Worm (Caenorhabditis elegans): Measurements from ENCODE around the gene gcsh-1.

gcsh-1 gene

DNA sequence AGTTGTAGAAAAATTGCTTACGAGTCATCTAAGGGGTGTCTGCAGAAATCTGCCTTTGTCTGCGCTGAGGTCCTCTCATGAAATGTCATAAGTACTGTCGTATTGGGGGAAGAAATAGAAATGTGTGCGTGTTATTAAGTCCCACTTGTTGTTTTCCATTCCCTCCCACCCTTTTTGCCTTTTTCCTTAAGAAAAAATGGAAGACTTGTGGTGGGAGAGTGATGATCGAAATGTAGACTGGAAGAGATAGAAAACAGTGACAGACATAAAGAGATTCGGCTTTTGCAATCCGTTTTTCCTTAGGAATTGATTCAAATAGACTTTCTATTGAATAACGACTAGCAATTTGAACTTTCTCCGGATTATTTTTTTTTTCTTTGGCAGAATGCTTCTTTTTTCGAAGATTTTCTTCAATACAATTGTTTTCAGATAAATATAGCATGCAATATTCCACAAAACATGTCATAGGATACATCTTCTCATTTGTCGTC lies 34.9 kb upstream of the gcsh-1 start, which contains the start of gene ram-5:
Gene ram-5, plus strand, starts transcription at position 441 of the 491 bp plus-strand sequence.
- TF ChIP-seq nhr-2 (tag; optimal IDR thresholded peaks at IDR 0.05) = no peak
- TF ChIP-seq mab-5 (tag; optimal IDR thresholded peaks at IDR 0.05) = no peak
- TF ChIP-seq lin-32 (GFP tag; optimal IDR thresholded peaks at IDR 0.05) = no peak
- no peak for TF ChIP-seq ztf-11 (tag; optimal IDR thresholded peaks at IDR 0.05)
- no peak for TF ChIP-seq flh-1 (GFP tag; optimal IDR thresholded peaks at IDR 0.05)
- TF ChIP-seq bed-3 (GFP tag; optimal IDR thresholded peaks at IDR 0.05) = no peak
- no peak for TF ChIP-seq nhr-12 (tag; optimal IDR thresholded peaks at IDR 0.05)
- TF ChIP-seq cnd-1 (tag; optimal IDR thresholded peaks at IDR 0.05) = no peak
- TF ChIP-seq sptf-1 (tag; optimal IDR thresholded peaks at IDR 0.05) = no peak
- TF ChIP-seq zip-8 (tag; optimal IDR thresholded peaks at IDR 0.05) = no peak
- no peak for TF ChIP-seq ceh-83 (GFP tag; optimal IDR thresholded peaks at IDR 0.05)
- TF ChIP-seq ces-1 (GFP tag; optimal IDR thresholded peaks at IDR 0.05) = no peak
- no peak for TF ChIP-seq unc-120 (tag; optimal IDR thresholded peaks at IDR 0.05; ENCODE audit: poor library complexity, severe bottlenecking)
- TF ChIP-seq elt-3 (tag; optimal IDR thresholded peaks at IDR 0.05) = no peak
- no peak for TF ChIP-seq pha-4 (tag; optimal IDR thresholded peaks at IDR 0.05)
- TF ChIP-seq tbx-8 (GFP tag; optimal IDR thresholded peaks at IDR 0.05) = no peak
- no peak for TF ChIP-seq ham-2 (GFP tag; optimal IDR thresholded peaks at IDR 0.05)

DNA sequence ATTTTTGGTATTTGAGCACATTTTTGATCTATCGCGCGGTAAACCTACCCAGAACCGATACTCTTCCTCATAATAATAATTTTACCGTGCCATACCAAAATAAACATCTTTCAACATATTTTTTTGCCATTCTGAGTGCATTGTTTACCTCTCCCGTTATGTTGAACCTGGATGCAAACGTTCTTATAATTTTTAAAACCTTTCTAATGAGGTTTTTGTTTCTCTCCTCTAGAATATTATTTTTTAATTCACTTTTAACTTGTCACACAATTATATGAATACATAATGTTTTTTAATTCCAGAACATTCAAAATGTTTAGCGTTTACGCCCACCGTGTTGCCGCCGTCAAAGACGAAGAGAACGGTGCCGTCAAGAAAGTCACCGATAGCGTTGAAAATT lies 30.7 kb upstream of the gcsh-1 start, which contains the start of gene enri-2:
Gene enri-2, plus strand, starts transcription at position 301 of the 400 bp plus-strand sequence.
- TF ChIP-seq M03D4.4 (tag; optimal IDR thresholded peaks at IDR 0.05) (no peak), pha-4 (tag; optimal IDR thresholded peaks at IDR 0.05) (no peak), ceh-39 (tag; optimal IDR thresholded peaks at IDR 0.05) (no peak), tbx-8 (GFP tag; optimal IDR thresholded peaks at IDR 0.05) (no peak), snpc-4 (tag; optimal IDR thresholded peaks at IDR 0.05) (no peak), unc-39 (tag; optimal IDR thresholded peaks at IDR 0.05) (no peak)

DNA sequence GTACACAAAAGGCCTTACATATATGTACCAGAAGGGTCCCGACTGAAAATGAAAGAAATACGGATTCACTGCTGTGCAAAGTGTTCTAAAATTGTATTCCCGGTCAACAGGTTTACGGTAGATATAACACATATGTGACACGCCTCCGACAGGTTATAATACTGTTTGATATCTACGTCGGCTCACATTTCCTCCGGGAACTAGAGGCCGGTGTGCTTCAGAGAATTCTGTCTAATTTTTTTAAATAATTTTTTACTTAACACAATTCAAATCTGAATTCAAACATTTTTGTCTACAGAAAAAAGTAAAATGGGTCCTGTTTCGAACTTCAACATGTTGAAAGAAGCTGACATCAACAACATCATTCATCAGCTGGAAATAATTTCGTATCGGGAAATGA lies 28.4 kb upstream of the gcsh-1 start, which contains the start of gene T24C2.3:
Gene T24C2.3, plus strand, starts transcription at position 301 of the 400 bp plus-strand sequence.
- TF ChIP-seq lsy-2 (tag; optimal IDR thresholded peaks at IDR 0.05) (no peak), unc-120 (tag; optimal IDR thresholded peaks at IDR 0.05; ENCODE audit: poor library complexity, severe bottlenecking) (no peak), lin-13 (tag; optimal IDR thresholded peaks at IDR 0.05) (no peak), unc-39 (tag; optimal IDR thresholded peaks at IDR 0.05) (no peak), flh-1 (GFP tag; optimal IDR thresholded peaks at IDR 0.05) (no peak), zip-8 (tag; optimal IDR thresholded peaks at IDR 0.05) (no peak)

DNA sequence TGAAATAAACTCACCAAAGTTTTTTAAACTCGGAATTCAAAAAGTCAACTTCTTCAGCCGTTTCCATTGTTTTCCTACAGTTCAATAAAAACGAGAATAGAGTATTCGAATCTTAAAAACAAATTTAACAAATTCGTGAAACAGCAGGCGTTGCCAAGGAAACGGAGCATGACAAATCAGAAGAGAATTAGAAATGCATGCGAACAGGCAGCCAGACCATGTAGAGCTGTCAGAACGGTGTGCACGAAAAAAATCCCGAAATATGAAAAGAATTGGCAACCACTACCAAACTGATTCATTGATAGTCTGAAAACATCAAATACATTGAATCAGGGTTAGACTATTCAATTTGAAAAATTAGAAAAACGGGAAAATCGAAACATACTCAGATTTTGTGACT lies 27.1 kb upstream of the gcsh-1 start, which contains the start of gene fbxa-81:
Gene fbxa-81, minus strand, starts transcription at position 101 of the 400 bp plus-strand sequence.
- TF ChIP-seq mab-5 (tag; optimal IDR thresholded peaks at IDR 0.05) (no peak), ceh-39 (tag; optimal IDR thresholded peaks at IDR 0.05) (no peak), sptf-1 (tag; optimal IDR thresholded peaks at IDR 0.05) (no peak), flh-1 (GFP tag; optimal IDR thresholded peaks at IDR 0.05) (no peak), ceh-83 (GFP tag; optimal IDR thresholded peaks at IDR 0.05) (no peak), mep-1 (tag; optimal IDR thresholded peaks at IDR 0.05) (no peak), tbx-8 (GFP tag; optimal IDR thresholded peaks at IDR 0.05) (no peak), unc-39 (tag; optimal IDR thresholded peaks at IDR 0.05) (no peak), lsy-2 (tag; optimal IDR thresholded peaks at IDR 0.05) (no peak), lin-13 (tag; optimal IDR thresholded peaks at IDR 0.05) (no peak), unc-62 (GFP tag; optimal IDR thresholded peaks at IDR 0.05) (no peak), ztf-11 (tag; optimal IDR thresholded peaks at IDR 0.05) (no peak), pha-4 (tag; optimal IDR thresholded peaks at IDR 0.05) (no peak), drap-1 (GFP tag; optimal IDR thresholded peaks at IDR 0.05) (no peak), snpc-4 (tag; optimal IDR thresholded peaks at IDR 0.05) (no peak), nhr-76 (tag; optimal IDR thresholded peaks at IDR 0.05) (no peak)

DNA sequence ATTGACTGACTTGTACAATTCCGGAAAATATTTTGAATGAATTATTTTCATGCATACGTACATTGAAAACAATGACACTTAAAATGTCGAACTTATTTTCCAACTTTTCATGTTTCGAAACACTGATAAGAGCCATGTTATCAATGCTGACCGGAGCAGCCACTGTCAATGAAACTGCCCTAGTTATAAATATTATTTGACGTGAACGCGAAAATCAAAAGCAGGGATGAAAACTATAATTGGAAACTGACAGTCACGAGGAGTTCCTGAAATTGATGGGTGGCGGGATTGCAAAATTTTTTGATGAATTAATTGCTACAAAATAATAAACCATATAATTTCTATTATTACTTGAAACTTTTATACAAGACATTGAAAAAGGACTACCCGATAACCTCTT lies 24.6 kb upstream of the gcsh-1 start:
- no peak for TF ChIP-seq ceh-39 (tag; optimal IDR thresholded peaks at IDR 0.05)
- no peak for TF ChIP-seq mep-1 (tag; optimal IDR thresholded peaks at IDR 0.05)
- TF ChIP-seq blmp-1 (tag; optimal IDR thresholded peaks at IDR 0.05) = no peak
- TF ChIP-seq lin-13 (tag; optimal IDR thresholded peaks at IDR 0.05) = no peak
- TF ChIP-seq zip-8 (tag; optimal IDR thresholded peaks at IDR 0.05) = no peak

DNA sequence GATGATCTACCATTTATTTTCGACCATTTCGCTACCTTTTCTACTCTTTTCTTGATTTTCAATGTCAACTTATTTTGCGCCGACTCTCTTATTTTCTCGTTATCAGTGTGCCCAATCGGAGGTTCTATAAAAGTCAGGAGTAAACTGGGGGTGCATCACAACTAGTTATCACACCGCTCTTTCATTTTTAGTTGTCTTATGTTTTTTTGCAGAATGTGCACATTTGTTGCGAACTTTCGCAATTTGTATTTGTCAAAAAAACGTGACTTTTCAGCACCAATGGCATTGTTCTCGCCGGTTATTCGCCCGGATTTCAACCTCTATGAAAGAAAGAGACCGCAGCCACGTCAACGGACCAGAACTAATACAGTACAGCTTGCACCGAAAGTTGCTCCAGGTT lies 22.8 kb upstream of the gcsh-1 start:
- TF ChIP-seq ceh-39 (tag; optimal IDR thresholded peaks at IDR 0.05) (no peak), elt-1 (tag; optimal IDR thresholded peaks at IDR 0.05; ENCODE audit: borderline replicate concordance, insufficient read depth) (no peak), mab-5 (tag; optimal IDR thresholded peaks at IDR 0.05) (no peak), cnd-1 (tag; optimal IDR thresholded peaks at IDR 0.05) (no peak), flh-1 (GFP tag; optimal IDR thresholded peaks at IDR 0.05) (no peak), ceh-83 (GFP tag; optimal IDR thresholded peaks at IDR 0.05) (no peak), nhr-76 (tag; optimal IDR thresholded peaks at IDR 0.05) (no peak), nhr-12 (tag; optimal IDR thresholded peaks at IDR 0.05) (no peak), nhr-237 (tag; optimal IDR thresholded peaks at IDR 0.05) (no peak), mep-1 (tag; optimal IDR thresholded peaks at IDR 0.05) (no peak), lsy-2 (tag; optimal IDR thresholded peaks at IDR 0.05) (no peak), lin-32 (GFP tag; optimal IDR thresholded peaks at IDR 0.05) (no peak), pha-4 (tag; optimal IDR thresholded peaks at IDR 0.05) (no peak), snpc-4 (tag; optimal IDR thresholded peaks at IDR 0.05) (no peak), unc-39 (tag; optimal IDR thresholded peaks at IDR 0.05) (no peak), bed-3 (GFP tag; optimal IDR thresholded peaks at IDR 0.05) (no peak), unc-62 (GFP tag; optimal IDR thresholded peaks at IDR 0.05) (no peak), ceh-43 (GFP tag; optimal IDR thresholded peaks at IDR 0.05) (no peak), elt-3 (tag; optimal IDR thresholded peaks at IDR 0.05) (no peak)

All from whole organism, mixed stage, embryonic.